Fruit fly (Drosophila melanogaster) whole organism, embryonic: ENCODE data around the gene CG6800.

Experiments used
- BtbVII ChIP-seq: fragments of 200-800 bp; sonication (Bioruptor generic); optimal IDR thresholded peaks from 3 replicates; lab custom pipeline; 2017; ENCODE audit warnings: missing biosample characterization, mild to moderate bottlenecking, missing genetic modification characterization
- CG9817 ChIP-seq: fragments of 200-800 bp; sonication (Bioruptor generic); optimal IDR thresholded peaks from 2 replicates; lab custom pipeline; 2018; ENCODE audit warnings: missing biosample characterization, mild to moderate bottlenecking, missing genetic modification characterization, moderate library complexity
- dimm ChIP-seq: fragments of 200-800 bp; sonication (Bioruptor generic); IDR thresholded peaks from 2 replicates; pipeline ENCODE4 v1.3.6; 2022; ENCODE audit warnings: missing biosample characterization, missing genetic modification characterization

DNA sequence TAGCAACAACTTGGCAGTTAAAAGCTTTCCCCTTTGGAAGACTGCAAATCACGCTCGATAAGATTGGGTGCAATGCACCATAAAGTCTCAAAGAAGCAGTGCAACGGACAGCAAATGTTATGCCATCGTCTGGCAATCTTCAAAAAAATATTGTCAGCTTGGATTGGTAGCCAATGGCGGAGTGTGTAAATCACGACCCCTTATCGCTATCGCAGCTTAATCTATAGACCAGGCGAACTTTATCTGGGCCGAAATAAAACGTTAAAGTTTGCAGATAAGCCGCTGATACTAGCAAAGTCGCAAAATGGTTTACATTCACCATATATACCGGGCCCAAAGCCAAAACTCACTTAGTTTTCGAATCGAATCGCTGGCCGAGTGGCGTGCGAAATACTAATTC is 22.0 kb upstream of the CG6800 start, which contains the start of gene CG31198:
- TF ChIP-seq CG9817 = no peak
- no peak for TF ChIP-seq BtbVII (GFP tag; lab: Kevin White, UChicago)
- no peak for TF ChIP-seq dimm
